Fruit fly (Drosophila melanogaster): ENCODE results near the gene Gr36c.

Gr36c gene

DNA sequence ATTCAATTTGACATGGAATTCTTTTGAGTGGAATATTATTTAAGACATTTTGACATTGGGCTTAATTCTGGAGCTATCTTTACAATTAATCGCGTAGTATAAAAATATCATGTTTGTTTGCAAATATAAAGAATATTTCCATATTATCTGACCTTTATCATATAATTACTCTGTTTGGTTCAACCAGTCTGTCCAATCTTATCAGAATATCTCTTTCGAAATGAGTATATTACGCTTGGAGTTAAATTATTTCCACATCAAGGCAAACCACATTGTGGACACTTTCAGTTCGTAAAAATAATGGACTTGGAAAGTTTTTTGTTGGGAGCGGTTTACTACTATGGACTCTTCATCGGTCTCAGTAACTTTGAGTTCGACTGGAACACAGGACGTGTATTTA lies at the start of gene Gr36c:
Gene Gr36c, plus strand, starts transcription at position 301 of the 400 bp plus-strand sequence.
- TF ChIP-seq noc (tag; optimal IDR thresholded peaks at IDR 0.05) = no peak

DNA sequence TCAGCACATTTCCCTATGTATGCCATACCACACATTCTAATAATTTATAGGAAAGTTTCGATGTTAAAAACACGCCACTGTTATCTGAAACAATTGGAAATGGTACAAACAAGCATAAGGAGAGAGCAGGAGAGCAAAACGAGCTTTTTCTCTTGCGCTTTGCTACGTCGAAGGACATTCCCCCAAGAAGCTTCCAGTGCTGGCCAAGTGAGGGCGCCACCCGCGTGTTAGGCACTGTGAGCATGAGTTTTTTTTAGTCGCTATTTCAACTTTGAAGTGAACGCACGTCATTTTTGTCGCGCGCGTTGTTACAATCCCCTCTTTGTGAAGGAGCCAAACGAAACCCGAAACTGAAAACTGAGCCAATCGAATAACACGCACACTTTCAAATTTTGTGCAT lies 49.3 kb upstream of the Gr36c start, which contains the start of the genes CG34106 and beat-IIIa:
Gene CG34106, plus strand, starts transcription at position 230 of the 400 bp plus-strand sequence.
Gene beat-IIIa, plus strand, starts transcription at position 230 of the 400 bp plus-strand sequence.
- no peak for TF ChIP-seq noc (tag; optimal IDR thresholded peaks at IDR 0.05)

dm6 chr2L:17159641-17160040 lies 20.5 kb upstream of the Gr36c start:
- TF ChIP-seq noc (tag; optimal IDR thresholded peaks at IDR 0.05) = no peak

- TF ChIP-seq noc (tag; optimal IDR thresholded peaks at IDR 0.05) = no peak
Measured at dm6 chr2L:17163344-17163743, 16.8 kb upstream of the Gr36c start.

dm6 chr2L:17173181-17173580 lies 7.0 kb upstream of the Gr36c start, which contains the start of gene CG34169:
CG34169 (plus strand) TSS chr2L:17173481.
- TF ChIP-seq noc (tag; optimal IDR thresholded peaks at IDR 0.05) = no peak

DNA sequence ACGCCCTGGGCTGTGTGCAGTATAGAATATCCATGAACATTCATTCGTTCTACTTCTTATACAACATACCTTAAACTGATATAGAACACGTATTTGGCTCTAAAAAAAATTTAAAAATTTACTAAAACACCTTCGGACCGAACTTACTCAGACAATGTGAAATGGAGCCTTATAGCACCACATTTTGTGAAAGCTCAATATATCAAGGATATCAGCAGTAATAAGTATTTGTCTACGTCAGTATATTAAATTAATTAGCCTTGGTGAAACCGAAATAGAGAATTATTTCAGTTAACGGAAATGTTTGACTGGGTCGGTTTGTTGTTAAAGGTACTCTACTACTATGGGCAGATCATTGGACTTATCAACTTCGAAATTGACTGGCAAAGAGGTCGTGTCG lies 3.8 kb upstream of the Gr36c start, which contains the start of gene Gr36a:
Gene Gr36a, plus strand, starts transcription at position 301 of the 400 bp plus-strand sequence.
- TF ChIP-seq noc (tag; optimal IDR thresholded peaks at IDR 0.05) = no peak

- no peak for TF ChIP-seq noc (tag; optimal IDR thresholded peaks at IDR 0.05)
Measured at dm6 chr2L:17178472-17178871, 1.7 kb upstream of the Gr36c start, which contains the start of gene Gr36b. Gr36b (plus strand) TSS chr2L:17178772.

dm6 chr2L:17181638-17182037 lies 1.5 kb downstream of the Gr36c start, which contains the start of gene Grl36a:
Grl36a (plus strand) TSS chr2L:17181938.
- TF ChIP-seq noc (tag; optimal IDR thresholded peaks at IDR 0.05) = no peak

- TF ChIP-seq noc (tag; optimal IDR thresholded peaks at IDR 0.05) = no peak
Measured at dm6 chr2L:17195197-17195596, 15.1 kb downstream of the Gr36c start.

DNA sequence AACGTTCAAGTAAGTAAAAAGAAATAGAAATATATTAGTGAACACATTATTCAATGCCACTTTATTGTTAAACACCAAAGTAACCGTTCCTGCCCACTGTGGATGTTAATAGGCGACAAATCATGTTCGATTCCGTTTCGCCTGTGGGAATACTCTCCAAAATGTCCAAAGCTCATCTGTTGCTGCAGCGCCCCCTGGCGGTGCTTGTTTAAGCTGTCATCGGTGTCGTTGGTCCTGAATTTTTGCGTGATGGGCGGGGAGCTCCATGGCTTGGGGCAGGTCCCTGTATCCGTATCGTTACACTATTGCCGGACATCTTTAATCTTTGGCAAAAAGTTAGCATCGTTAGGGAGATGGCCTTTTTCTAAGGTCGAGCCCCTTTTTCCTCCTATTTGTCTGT lies 21.6 kb downstream of the Gr36c start:
- no peak for TF ChIP-seq noc (tag; optimal IDR thresholded peaks at IDR 0.05)

- no peak for TF ChIP-seq noc (tag; optimal IDR thresholded peaks at IDR 0.05)
Measured at dm6 chr2L:17203833-17204232, 23.7 kb downstream of the Gr36c start.

- no peak for TF ChIP-seq noc (tag; optimal IDR thresholded peaks at IDR 0.05)
Measured at dm6 chr2L:17207072-17207471, 26.9 kb downstream of the Gr36c start.

dm6 chr2L:17216847-17217246 lies 36.7 kb downstream of the Gr36c start:
- no peak for TF ChIP-seq noc (tag; optimal IDR thresholded peaks at IDR 0.05)

dm6 chr2L:17221462-17221861 lies 41.3 kb downstream of the Gr36c start:
- TF ChIP-seq noc (tag; optimal IDR thresholded peaks at IDR 0.05) = no peak

DNA sequence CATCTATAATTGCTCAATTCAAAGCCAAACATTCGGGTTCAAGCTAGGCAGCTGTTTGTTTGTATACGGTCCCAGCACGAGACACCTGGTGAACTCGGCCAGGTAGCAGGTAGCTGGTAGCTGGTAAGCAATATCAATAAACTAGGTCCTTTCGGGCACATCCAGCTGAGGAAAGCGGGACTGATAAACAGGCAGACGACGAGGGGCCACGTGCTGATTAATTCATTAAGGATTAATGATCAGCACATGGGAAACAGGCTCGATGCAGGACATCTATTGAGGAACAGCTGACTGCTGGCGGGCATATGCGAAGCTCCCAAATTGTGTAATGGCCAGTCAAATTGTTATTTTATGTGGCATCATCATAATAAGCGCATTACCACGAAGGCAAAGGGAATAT lies 42.0 kb downstream of the Gr36c start:
- TF ChIP-seq noc (tag; optimal IDR thresholded peaks at IDR 0.05) = no peak

dm6 chr2L:17223493-17223892 lies 43.4 kb downstream of the Gr36c start:
- TF ChIP-seq noc (tag; optimal IDR thresholded peaks at IDR 0.05) = no peak

DNA sequence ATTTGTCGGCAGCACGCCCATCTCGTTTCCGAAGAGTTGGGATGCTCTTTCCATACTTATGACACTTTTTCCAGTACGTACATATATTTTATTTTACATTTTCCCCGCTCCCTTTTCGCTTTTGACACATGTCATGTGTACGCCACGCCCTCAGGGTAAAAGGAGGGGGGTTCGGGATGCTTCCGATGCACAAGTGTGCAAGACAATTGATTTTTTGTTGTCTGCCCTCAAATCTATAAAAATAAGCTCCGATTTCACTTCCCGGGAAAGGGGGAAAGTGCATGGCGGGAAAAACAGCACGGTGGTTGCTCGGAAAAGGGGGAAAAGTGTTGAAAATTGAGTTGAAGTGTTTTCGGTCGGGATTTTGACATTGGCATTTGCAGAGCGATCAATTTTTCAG lies 47.0 kb downstream of the Gr36c start:
- no peak for TF ChIP-seq noc (tag; optimal IDR thresholded peaks at IDR 0.05)

dm6 chr2L:17228119-17228518 lies 48.0 kb downstream of the Gr36c start:
- TF ChIP-seq noc (tag; optimal IDR thresholded peaks at IDR 0.05) = no peak

Measured in whole organism, larva.